Worm (Caenorhabditis elegans) whole organism, L2 larva: ENCODE data around the gene frm-8.
"Not testable (repeated sequence)": the region's sequence is repeated elsewhere in the genome, so short reads cannot be mapped to it uniquely, and the experiment has no call there.

Source experiments
- F13H6.1 ChIP-seq: sonication (generic microtip); optimal IDR thresholded peaks from 2 replicates; lab custom pipeline; 2016; ENCODE audit warnings: missing genetic modification characterization, missing compliant biosample characterization
- R02D3.7 ChIP-seq: fragments of 150-350 bp; optimal IDR thresholded peaks from 2 replicates; lab custom pipeline; 2014; ENCODE audit warnings: missing biosample characterization, missing genetic modification characterization
- Y55F3AM.14 ChIP-seq: fragments of 200-800 bp; sonication (Bioruptor generic); optimal IDR thresholded peaks from 2 replicates; lab custom pipeline; 2018; ENCODE audit warnings: mild to moderate bottlenecking, missing genetic modification characterization, missing compliant biosample characterization
- ZK546.5 ChIP-seq: sonication (generic microtip); optimal IDR thresholded peaks from 2 replicates; lab custom pipeline; 2017; ENCODE audit warnings: missing biosample characterization, missing genetic modification characterization
- alr-1 ChIP-seq: fragments of 150-350 bp; optimal IDR thresholded peaks from 2 replicates; lab custom pipeline; 2014; ENCODE audit warnings: missing biosample characterization, missing genetic modification characterization
- aly-2 ChIP-seq: fragments of 150-350 bp; optimal IDR thresholded peaks from 2 replicates; lab custom pipeline; 2014; ENCODE audit warnings: missing biosample characterization, missing genetic modification characterization
- blmp-1 ChIP-seq: sonication (generic microtip); optimal IDR thresholded peaks from 2 replicates; lab custom pipeline; 2017; ENCODE audit warnings: missing genetic modification characterization, mild to moderate bottlenecking, missing compliant biosample characterization, antibody characterized with exemption, moderate library complexity; ENCODE audit not compliant: insufficient read depth
- ceh-16 ChIP-seq: fragments of 150-350 bp; optimal IDR thresholded peaks from 2 replicates; lab custom pipeline; 2014; ENCODE audit warnings: missing biosample characterization, missing genetic modification characterization
- ceh-82 ChIP-seq: fragments of 150-350 bp; optimal IDR thresholded peaks from 2 replicates; lab custom pipeline; 2014; ENCODE audit warnings: missing biosample characterization, missing genetic modification characterization
- crh-2 ChIP-seq: sonication (generic microtip); optimal IDR thresholded peaks from 2 replicates; lab custom pipeline; 2017; ENCODE audit warnings: missing biosample characterization, missing genetic modification characterization
- dmd-4 ChIP-seq: sonication (generic microtip); optimal IDR thresholded peaks from 2 replicates; lab custom pipeline; 2017; ENCODE audit warnings: missing biosample characterization, missing genetic modification characterization
- egl-27 ChIP-seq: sonication (generic microtip); optimal IDR thresholded peaks from 3 replicates; lab custom pipeline; 2017; ENCODE audit warnings: missing biosample characterization, missing genetic modification reagents, missing genetic modification characterization
- elt-1 ChIP-seq: fragments of 150-350 bp; optimal IDR thresholded peaks from 2 replicates; lab custom pipeline; 2014; ENCODE audit warnings: missing biosample characterization, missing genetic modification characterization
- fos-1 ChIP-seq: fragments of 150-350 bp; optimal IDR thresholded peaks from 2 replicates; lab custom pipeline; 2014; ENCODE audit warnings: missing biosample characterization, missing genetic modification characterization
- gmeb-1 ChIP-seq: fragments of 150-350 bp; optimal IDR thresholded peaks from 2 replicates; lab custom pipeline; 2014; ENCODE audit warnings: missing biosample characterization, missing genetic modification characterization
- lin-11 ChIP-seq: fragments of 150-350 bp; sonication (generic microtip); optimal IDR thresholded peaks from 2 replicates; lab custom pipeline; 2014; ENCODE audit warnings: missing biosample characterization, missing genetic modification characterization, inconsistent platforms, mixed read lengths
- lin-13 ChIP-seq: fragments of 150-350 bp; optimal IDR thresholded peaks from 2 replicates; lab custom pipeline; 2014; ENCODE audit warnings: missing biosample characterization, missing genetic modification reagents, missing genetic modification characterization
- lsy-2 ChIP-seq, 2 experiments: fragments of 150-350 bp in 1 of 2; sonication (generic microtip) in 1 of 2; optimal IDR thresholded peaks; 2 replicates each; lab custom pipeline; 2014 to 2017; ENCODE audit warnings: missing biosample characterization in 2 of 2, missing genetic modification characterization in 2 of 2
- mab-5 ChIP-seq: fragments of 150-350 bp; optimal IDR thresholded peaks from 2 replicates; lab custom pipeline; 2014; ENCODE audit warnings: missing biosample characterization, missing genetic modification characterization
- mbf-1 ChIP-seq: sonication (generic microtip); optimal IDR thresholded peaks from 2 replicates; lab custom pipeline; 2017; ENCODE audit warnings: missing biosample characterization, missing genetic modification characterization
- mdl-1 ChIP-seq, 2 experiments: fragments of 150-350 bp in 1 of 2; sonication (generic microtip) in 1 of 2; optimal IDR thresholded peaks; 2 replicates each; lab custom pipeline; 2017; ENCODE audit warnings: missing biosample characterization in 2 of 2, missing genetic modification characterization in 2 of 2
- nhr-10 ChIP-seq: sonication (generic microtip); optimal IDR thresholded peaks from 2 replicates; lab custom pipeline; 2017; ENCODE audit warnings: missing biosample characterization, missing genetic modification characterization
- nhr-11 ChIP-seq: fragments of 150-350 bp; optimal IDR thresholded peaks from 2 replicates; lab custom pipeline; 2014; ENCODE audit warnings: missing biosample characterization, missing genetic modification characterization
- nhr-12 ChIP-seq: fragments of 150-350 bp; optimal IDR thresholded peaks from 2 replicates; lab custom pipeline; 2014; ENCODE audit warnings: missing biosample characterization, missing genetic modification characterization
- nhr-21 ChIP-seq: fragments of 150-350 bp; optimal IDR thresholded peaks from 2 replicates; lab custom pipeline; 2014; ENCODE audit warnings: missing biosample characterization, missing genetic modification characterization
- nhr-23 ChIP-seq: fragments of 150-350 bp; optimal IDR thresholded peaks from 2 replicates; lab custom pipeline; 2014; ENCODE audit warnings: missing biosample characterization, missing genetic modification reagents, missing genetic modification characterization
- nhr-237 ChIP-seq: fragments of 150-350 bp; optimal IDR thresholded peaks from 2 replicates; lab custom pipeline; 2014; ENCODE audit warnings: missing biosample characterization, missing genetic modification characterization
- nhr-25 ChIP-seq: fragments of 150-350 bp; sonication (generic microtip); optimal IDR thresholded peaks from 3 replicates; lab custom pipeline; 2014; ENCODE audit warnings: missing biosample characterization, missing genetic modification characterization
- nhr-6 ChIP-seq: fragments of 150-350 bp; optimal IDR thresholded peaks from 2 replicates; lab custom pipeline; 2014; ENCODE audit warnings: missing biosample characterization, missing genetic modification characterization
- nhr-77 ChIP-seq: fragments of 150-350 bp; optimal IDR thresholded peaks from 2 replicates; lab custom pipeline; 2014; ENCODE audit warnings: missing biosample characterization, missing genetic modification characterization
- sma-3 ChIP-seq: sonication (generic microtip); optimal IDR thresholded peaks from 2 replicates; lab custom pipeline; 2016; ENCODE audit warnings: missing genetic modification reagents, missing genetic modification characterization, missing compliant biosample characterization
- sma-9 ChIP-seq, 2 experiments: fragments of 150-350 bp in 1 of 2; sonication (generic microtip) in 1 of 2; optimal IDR thresholded peaks; 2 replicates each; lab custom pipeline; 2014 to 2016; ENCODE audit warnings: missing genetic modification characterization in 2 of 2, mild to moderate bottlenecking in 1 of 2, missing biosample characterization in 1 of 2, missing compliant biosample characterization in 1 of 2, missing genetic modification reagents in 1 of 2, moderate library complexity in 1 of 2
- unc-39 ChIP-seq: fragments of 150-350 bp; optimal IDR thresholded peaks from 2 replicates; lab custom pipeline; 2014; ENCODE audit warnings: missing biosample characterization, missing genetic modification characterization
- unc-55 ChIP-seq: fragments of 150-350 bp; sonication (generic microtip); optimal IDR thresholded peaks from 3 replicates; lab custom pipeline; 2014; ENCODE audit warnings: missing biosample characterization, missing genetic modification reagents, missing genetic modification characterization
- zag-1 ChIP-seq: fragments of 150-350 bp; optimal IDR thresholded peaks from 2 replicates; lab custom pipeline; 2014; ENCODE audit warnings: missing biosample characterization, missing genetic modification characterization
- ztf-1 ChIP-seq: fragments of 200-800 bp; sonication (Bioruptor generic); conservative IDR thresholded peaks from 2 replicates; pipeline ENCODE4 v1.3.6; 2022; ENCODE audit warnings: missing genetic modification characterization, missing compliant biosample characterization
- ztf-11 ChIP-seq: sonication (generic microtip); optimal IDR thresholded peaks from 2 replicates; lab custom pipeline; 2017; ENCODE audit warnings: missing biosample characterization, missing genetic modification characterization
- ztf-4 ChIP-seq: fragments of 150-350 bp; optimal IDR thresholded peaks from 2 replicates; lab custom pipeline; 2014; ENCODE audit warnings: missing biosample characterization, missing genetic modification characterization

The frm-8 gene

ce11 chrIII:3219050-3219449, at the start of gene frm-8:
Gene frm-8 (minus strand): TSS chrIII:3219150.
- TF ChIP-seq dmd-4 (tag; lab: Kevin White, UChicago) (no peak), nhr-23 (tag; lab: Kevin White, UChicago) (no peak), mbf-1 (no peak), unc-39 (tag; lab: Kevin White, UChicago) (no peak), sma-9 (GFP tag; optimal IDR thresholded peaks at IDR 0.05; lab: Kevin White, UChicago) (no peak), sma-9 (tag; optimal IDR thresholded peaks at IDR 0.05; lab: Kevin White, UChicago) (no peak), nhr-10 (tag; lab: Kevin White, UChicago) (no peak), sma-3 (no peak), blmp-1 (no peak), nhr-77 (tag; lab: Kevin White, UChicago) (no peak), egl-27 (tag; lab: Kevin White, UChicago) (no peak)

ce11 chrIII:3266602-3267001, 47.7 kb upstream of the frm-8 start, which contains the start of gene Y53G8AM.7:
Gene Y53G8AM.7 (minus strand): TSS chrIII:3266702.
- no peak for TF ChIP-seq nhr-12
- TF ChIP-seq mdl-1 (tag; optimal IDR thresholded peaks at IDR 0.05; lab: Kevin White, UChicago): no peak
- no peak for TF ChIP-seq fos-1 (tag; lab: Kevin White, UChicago)
- TF ChIP-seq nhr-6 (tag; lab: Kevin White, UChicago): no peak
- TF ChIP-seq nhr-25 (tag; lab: Kevin White, UChicago): no peak
- no peak for TF ChIP-seq ztf-4 (tag; lab: Kevin White, UChicago)
- TF ChIP-seq F13H6.1 (tag; lab: Kevin White, UChicago): no peak
- TF ChIP-seq zag-1 (tag; lab: Kevin White, UChicago): no peak
- TF ChIP-seq nhr-23 (tag; lab: Kevin White, UChicago): no peak
- no peak for TF ChIP-seq ztf-11 (tag; lab: Kevin White, UChicago)
- no peak for TF ChIP-seq nhr-77 (tag; lab: Kevin White, UChicago)
- TF ChIP-seq sma-3: no peak
- TF ChIP-seq lsy-2 (tag; optimal IDR thresholded peaks at IDR 0.05; lab: Kevin White, UChicago): no peak
- no peak for TF ChIP-seq ztf-1 (GFP tag; lab: Robert Waterston, UW)
- TF ChIP-seq dmd-4 (tag; lab: Kevin White, UChicago): no peak
- TF ChIP-seq lin-13: no peak
- no peak for TF ChIP-seq ZK546.5 (tag; lab: Kevin White, UChicago)

ce11 chrIII:3263696-3264095, 44.7 kb upstream of the frm-8 start:
- TF ChIP-seq crh-2: no peak
- no peak for TF ChIP-seq nhr-25 (tag; lab: Kevin White, UChicago)
- TF ChIP-seq mdl-1 (tag; optimal IDR thresholded peaks at IDR 0.05; lab: Kevin White, UChicago): no peak
- no peak for TF ChIP-seq ceh-82 (tag; lab: Kevin White, UChicago)
- no peak for TF ChIP-seq alr-1 (tag; lab: Kevin White, UChicago)
- no peak for TF ChIP-seq blmp-1
- TF ChIP-seq ceh-16 (tag; lab: Kevin White, UChicago): no peak
- no peak for TF ChIP-seq Y55F3AM.14 (GFP tag; lab: Kevin White, UChicago)
- no peak for TF ChIP-seq nhr-11 (tag; lab: Kevin White, UChicago)
- no peak for TF ChIP-seq nhr-237 (tag; lab: Kevin White, UChicago)
- TF ChIP-seq nhr-21 (tag; lab: Kevin White, UChicago): no peak

ce11 chrIII:3259691-3260090, 40.7 kb upstream of the frm-8 start, which contains the start of gene Y53G8AM.6:
Gene Y53G8AM.6 (minus strand): TSS chrIII:3259791.
- not testable (repeated sequence) for TF ChIP-seq sma-3; aly-2 (tag; lab: Kevin White, UChicago); elt-1 (tag; lab: Kevin White, UChicago)

- no peak for TF ChIP-seq mab-5 (tag; lab: Kevin White, UChicago)
- TF ChIP-seq blmp-1: no peak
- no peak for TF ChIP-seq lin-11 (tag; lab: Kevin White, UChicago)
- no peak for TF ChIP-seq R02D3.7 (tag; lab: Kevin White, UChicago)
- no peak for TF ChIP-seq lin-13
- no peak for TF ChIP-seq nhr-77 (tag; lab: Kevin White, UChicago)
- no peak for TF ChIP-seq nhr-12
- no peak for TF ChIP-seq unc-55
- no peak for TF ChIP-seq Y55F3AM.14 (GFP tag; lab: Kevin White, UChicago)
- no peak for TF ChIP-seq nhr-6 (tag; lab: Kevin White, UChicago)
- no peak for TF ChIP-seq dmd-4 (tag; lab: Kevin White, UChicago)
- TF ChIP-seq ceh-16 (tag; lab: Kevin White, UChicago): no peak
- no peak for TF ChIP-seq gmeb-1
- TF ChIP-seq mbf-1: no peak
- no peak for TF ChIP-seq nhr-23 (tag; lab: Kevin White, UChicago)
- no peak for TF ChIP-seq fos-1 (tag; lab: Kevin White, UChicago)
- TF ChIP-seq nhr-237 (tag; lab: Kevin White, UChicago): no peak
- TF ChIP-seq zag-1 (tag; lab: Kevin White, UChicago): no peak
These were observed 39.4 kb upstream of the frm-8 start, which contains the start of gene nspg-7.2 for ce11 chrIII:3258306-3258705. Gene nspg-7.2 (minus strand): TSS chrIII:3258406.
